Worm (Caenorhabditis elegans) whole organism, L4/young adult: ENCODE measurements around the gene fbxb-52.

Experiments used
- W03F9.2 ChIP-seq: fragments of 150-350 bp; optimal IDR thresholded peaks from 2 replicates; lab custom pipeline; 2014; ENCODE audit warnings: missing biosample characterization, missing genetic modification characterization
- dao-5 ChIP-seq: sonication (generic microtip); optimal IDR thresholded peaks from 2 replicates; lab custom pipeline; 2016; ENCODE audit warnings: missing genotype, missing genetic modification characterization, moderate library complexity, missing compliant biosample characterization
- him-1 ChIP-seq: sonication (generic microtip); optimal IDR thresholded peaks from 2 replicates; lab custom pipeline; 2016; ENCODE audit warnings: missing genotype, missing genetic modification reagents, missing genetic modification characterization, missing compliant biosample characterization

ce11 chrII:1518914-1519313 lies 31.5 kb downstream of the fbxb-52 start, which contains the start of gene Y51H7BR.8:
- no peak for TF ChIP-seq him-1 (tag; lab: Kevin White, UChicago)
- no peak for TF ChIP-seq W03F9.2 (tag; lab: Kevin White, UChicago)
- TF ChIP-seq dao-5 = no peak
